Worm (Caenorhabditis elegans): ENCODE results near the gene Y38E10A.33.

- TF ChIP-seq lin-29 (GFP tag; IDR thresholded peaks at IDR 0.05): no peak
- TF ChIP-seq snpc-4 (tag; optimal IDR thresholded peaks at IDR 0.05): no peak
- TF ChIP-seq ama-1 (optimal IDR thresholded peaks at IDR 0.05): no peak
- TF ChIP-seq unc-62 (GFP tag; optimal IDR thresholded peaks at IDR 0.05 in 1 of 2): peak in 1 of 2 experiments; percentile 18
- no peak for TF ChIP-seq unc-62 (tag; optimal IDR thresholded peaks at IDR 0.05)
- TF ChIP-seq R02D3.7 (tag; optimal IDR thresholded peaks at IDR 0.05): no peak
- TF ChIP-seq pha-4 (GFP tag; IDR thresholded peaks at IDR 0.05): no peak
- TF ChIP-seq pha-4 (tag; optimal IDR thresholded peaks at IDR 0.05): no peak
- no peak for TF ChIP-seq sdz-12 (GFP tag; optimal IDR thresholded peaks at IDR 0.05)
- TF ChIP-seq lin-15B (tag; optimal IDR thresholded peaks at IDR 0.05): no peak
- no peak for TF ChIP-seq lin-13 (GFP tag; optimal IDR thresholded peaks at IDR 0.05)
Measured at ce11 chrII:12661930-12662329, 17.5 kb downstream of the Y38E10A.33 start.

All from whole organism, L4 larva.